Worm (Caenorhabditis elegans): ENCODE data around the gene rle-1.

ce11 chrIII:10921474-10921873 is 14.6 kb upstream of the rle-1 start:
- TF ChIP-seq nhr-90 (tag; optimal IDR thresholded peaks at IDR 0.05) (no peak), athp-1 (tag; optimal IDR thresholded peaks at IDR 0.05) (no peak), let-526 (GFP tag; IDR thresholded peaks at IDR 0.05) (no peak), B0019.2 (GFP tag; conservative IDR thresholded peaks at IDR 0.05) (no peak)

All from whole organism, young adult.